Worm (Caenorhabditis elegans) whole organism, mixed stage, embryonic: ENCODE results near the gene F10C1.9.
"Not testable (repeated sequence)": the region's sequence is repeated elsewhere in the genome, so short reads cannot be mapped to it uniquely, and the experiment has no call there.

Source experiments
- M03D4.4 ChIP-seq: sonication (generic microtip); optimal IDR thresholded peaks from 2 replicates; lab custom pipeline; 2017; ENCODE audit warnings: mild to moderate bottlenecking, missing genetic modification characterization, missing compliant biosample characterization
- bed-3 ChIP-seq: fragments of 200-800 bp; sonication (Bioruptor generic); optimal IDR thresholded peaks from 3 replicates; lab custom pipeline; 2018; ENCODE audit warnings: mild to moderate bottlenecking, missing genetic modification characterization, moderate library complexity, missing compliant biosample characterization
- ceh-43 ChIP-seq: fragments of 200-800 bp; sonication (Bioruptor generic); optimal IDR thresholded peaks from 2 replicates; lab custom pipeline; 2018; ENCODE audit warnings: mild to moderate bottlenecking, missing genetic modification characterization, moderate library complexity, missing compliant biosample characterization
- ceh-83 ChIP-seq: fragments of 200-800 bp; sonication (Bioruptor generic); optimal IDR thresholded peaks from 2 replicates; lab custom pipeline; 2018; ENCODE audit warnings: mild to moderate bottlenecking, missing genetic modification characterization, missing compliant biosample characterization
- ces-1 ChIP-seq: fragments of 150-350 bp; optimal IDR thresholded peaks from 2 replicates; lab custom pipeline; 2014; ENCODE audit warnings: missing biosample characterization, missing genetic modification reagents, missing genetic modification characterization
- cnd-1 ChIP-seq: fragments of 200-800 bp; sonication (Bioruptor generic); optimal IDR thresholded peaks from 2 replicates; lab custom pipeline; 2018; ENCODE audit warnings: mild to moderate bottlenecking, missing genetic modification characterization, missing compliant biosample characterization
- drap-1 ChIP-seq: fragments of 200-800 bp; sonication (Bioruptor generic); optimal IDR thresholded peaks from 3 replicates; lab custom pipeline; 2018; ENCODE audit warnings: mild to moderate bottlenecking, missing genetic modification characterization, missing compliant biosample characterization
- elt-1 ChIP-seq: sonication (generic microtip); optimal IDR thresholded peaks from 2 replicates; lab custom pipeline; 2017; ENCODE audit warnings: missing genetic modification characterization, mild to moderate bottlenecking, missing compliant biosample characterization, antibody characterized with exemption, moderate library complexity, borderline replicate concordance; ENCODE audit not compliant: insufficient read depth
- elt-3 ChIP-seq: fragments of 150-350 bp; optimal IDR thresholded peaks from 2 replicates; lab custom pipeline; 2014; ENCODE audit warnings: missing biosample characterization, missing genetic modification characterization
- flh-1 ChIP-seq: fragments of 200-800 bp; sonication (Bioruptor generic); optimal IDR thresholded peaks from 2 replicates; lab custom pipeline; 2018; ENCODE audit warnings: mild to moderate bottlenecking, missing genetic modification characterization, moderate library complexity, missing compliant biosample characterization
- ham-2 ChIP-seq: fragments of 200-800 bp; sonication (Bioruptor generic); optimal IDR thresholded peaks from 2 replicates; lab custom pipeline; 2018; ENCODE audit warnings: mild to moderate bottlenecking, missing genetic modification characterization, missing compliant biosample characterization
- hlh-1 ChIP-seq: fragments of 150-350 bp; optimal IDR thresholded peaks from 2 replicates; lab custom pipeline; 2014; ENCODE audit warnings: missing biosample characterization, missing genetic modification reagents, missing genetic modification characterization
- lin-13 ChIP-seq: fragments of 150-350 bp; optimal IDR thresholded peaks from 2 replicates; lab custom pipeline; 2014; ENCODE audit warnings: missing biosample characterization, missing genetic modification characterization
- lin-32 ChIP-seq: fragments of 200-800 bp; sonication (Bioruptor generic); optimal IDR thresholded peaks from 2 replicates; lab custom pipeline; 2018; ENCODE audit warnings: mild to moderate bottlenecking, missing genetic modification characterization, missing compliant biosample characterization
- lsy-2 ChIP-seq: fragments of 150-350 bp; optimal IDR thresholded peaks from 2 replicates; lab custom pipeline; 2014; ENCODE audit warnings: missing biosample characterization, missing genetic modification characterization
- mab-5 ChIP-seq: fragments of 150-350 bp; optimal IDR thresholded peaks from 2 replicates; lab custom pipeline; 2014; ENCODE audit warnings: missing biosample characterization, missing genetic modification characterization
- mls-2 ChIP-seq: sonication (generic microtip); optimal IDR thresholded peaks from 2 replicates; lab custom pipeline; 2016; ENCODE audit warnings: mild to moderate bottlenecking, missing genetic modification characterization, moderate library complexity, missing compliant biosample characterization
- nhr-12 ChIP-seq: fragments of 150-350 bp; optimal IDR thresholded peaks from 2 replicates; lab custom pipeline; 2014; ENCODE audit warnings: missing biosample characterization, missing genetic modification characterization
- nhr-2 ChIP-seq: fragments of 150-350 bp; optimal IDR thresholded peaks from 2 replicates; lab custom pipeline; 2014; ENCODE audit warnings: missing biosample characterization, missing genetic modification characterization
- nhr-237 ChIP-seq: fragments of 150-350 bp; optimal IDR thresholded peaks from 2 replicates; lab custom pipeline; 2014; ENCODE audit warnings: missing biosample characterization, missing genetic modification characterization
- nhr-28 ChIP-seq: fragments of 150-350 bp; optimal IDR thresholded peaks from 2 replicates; lab custom pipeline; 2014; ENCODE audit warnings: missing biosample characterization, missing genetic modification characterization
- nhr-76 ChIP-seq: sonication (generic microtip); optimal IDR thresholded peaks from 2 replicates; lab custom pipeline; 2017; ENCODE audit warnings: missing biosample characterization, missing genetic modification characterization
- sem-2 ChIP-seq: fragments of 200-800 bp; sonication (Bioruptor generic); optimal IDR thresholded peaks from 2 replicates; lab custom pipeline; 2018; ENCODE audit warnings: mild to moderate bottlenecking, missing genetic modification characterization, missing compliant biosample characterization
- snpc-4 ChIP-seq: fragments of 150-350 bp; optimal IDR thresholded peaks from 2 replicates; lab custom pipeline; 2014; ENCODE audit warnings: missing biosample characterization, missing genetic modification characterization
- sptf-1 ChIP-seq: sonication (generic microtip); optimal IDR thresholded peaks from 2 replicates; lab custom pipeline; 2017; ENCODE audit warnings: mild to moderate bottlenecking, missing genetic modification characterization, moderate library complexity, missing compliant biosample characterization
- tbx-8 ChIP-seq: fragments of 200-800 bp; sonication (Bioruptor generic); optimal IDR thresholded peaks from 2 replicates; lab custom pipeline; 2018; ENCODE audit warnings: mild to moderate bottlenecking, missing genetic modification characterization, moderate library complexity, missing compliant biosample characterization
- unc-120 ChIP-seq: sonication (generic microtip); optimal IDR thresholded peaks from 2 replicates; lab custom pipeline; 2017; ENCODE audit warnings: missing genetic modification characterization, missing compliant biosample characterization; ENCODE audit not compliant: poor library complexity, severe bottlenecking
- unc-62 ChIP-seq: fragments of 150-350 bp; optimal IDR thresholded peaks from 2 replicates; lab custom pipeline; 2014; ENCODE audit warnings: missing biosample characterization, missing genetic modification reagents, missing genetic modification characterization
- zip-8 ChIP-seq: fragments of 150-350 bp; optimal IDR thresholded peaks from 2 replicates; lab custom pipeline; 2014; ENCODE audit warnings: missing biosample characterization, missing genetic modification characterization

Gene F10C1.9

DNA sequence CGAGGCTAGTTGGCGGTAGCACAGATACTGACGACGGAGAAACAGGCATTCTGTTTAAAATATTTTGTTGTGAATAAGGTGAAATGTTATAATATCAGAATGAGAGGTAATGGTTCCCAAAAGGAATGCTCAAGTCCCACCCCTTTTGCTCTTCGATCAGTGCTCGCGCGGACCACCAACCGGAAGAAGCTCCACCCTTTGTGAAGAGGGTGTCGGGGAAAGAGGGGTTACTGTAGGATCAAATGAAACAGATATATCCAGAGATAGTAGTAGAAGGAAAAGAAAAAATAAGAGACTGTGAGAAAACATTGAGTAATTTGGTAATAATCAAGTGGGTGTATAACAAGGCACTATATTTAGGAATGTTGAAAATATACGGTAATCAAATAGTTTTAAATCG is 29.0 kb upstream of the F10C1.9 start, which contains the start of the genes dmd-5 and F10C1.1:
TSS of gene dmd-5 (minus strand) at position 101 of the 400 bp plus-strand sequence.
TSS of gene F10C1.1 (plus strand) at position 110 of the 400 bp plus-strand sequence.
- TF ChIP-seq tbx-8 (GFP tag; lab: Kevin White, UChicago) (no peak), zip-8 (tag; lab: Kevin White, UChicago) (no peak), nhr-28 (tag; lab: Kevin White, UChicago) (no peak)
- TF ChIP-seq, all 35 proteins: peak for 0

DNA sequence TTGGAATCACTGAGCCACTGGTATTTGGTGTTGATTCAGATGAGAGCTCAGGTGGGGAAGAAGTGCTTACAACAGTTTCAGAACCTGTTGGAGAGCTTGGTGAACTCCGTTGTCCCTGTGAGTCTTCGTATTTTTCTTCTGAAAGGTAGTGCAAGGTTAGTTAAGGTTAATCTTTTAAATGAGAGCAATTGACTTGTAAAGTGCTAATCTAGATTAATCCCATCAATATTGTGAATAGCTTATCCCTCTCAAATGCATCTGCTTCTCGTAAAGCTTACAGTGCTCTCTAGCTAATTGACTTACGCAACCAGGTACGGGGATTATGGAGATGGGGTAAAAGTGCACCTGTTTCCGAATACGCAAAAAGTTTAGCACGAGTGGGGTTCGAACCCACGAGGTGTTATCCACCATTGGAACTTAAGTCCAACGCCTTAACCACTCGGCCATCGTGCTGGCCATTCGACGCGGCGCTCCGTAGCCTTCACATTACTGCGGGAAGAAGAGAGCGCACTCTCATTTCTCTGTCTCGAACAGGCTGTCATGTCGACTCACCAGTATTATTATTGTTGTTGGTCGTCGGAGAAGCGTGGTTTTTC is 27.6 kb upstream of the F10C1.9 start:
- TF ChIP-seq ceh-83 (GFP tag; lab: Kevin White, UChicago) (peak; percentile 62), unc-62 (GFP tag; lab: Kevin White, UChicago) (no peak), nhr-12 (tag; lab: Kevin White, UChicago) (no peak), nhr-237 (no peak), mab-5 (tag; lab: Kevin White, UChicago) (no peak), nhr-2 (tag; lab: Kevin White, UChicago) (peak; percentile 70), sptf-1 (tag; lab: Kevin White, UChicago) (peak; percentile 85), drap-1 (GFP tag; lab: Kevin White, UChicago) (peak; percentile 82), sem-2 (peak; percentile 47), nhr-28 (tag; lab: Kevin White, UChicago) (no peak), zip-8 (tag; lab: Kevin White, UChicago) (peak; percentile 10), tbx-8 (GFP tag; lab: Kevin White, UChicago) (no peak), hlh-1 (peak; percentile 7), lin-13 (tag; lab: Kevin White, UChicago) (no peak), ham-2 (GFP tag; lab: Kevin White, UChicago) (peak; percentile 82), mls-2 (tag; lab: Kevin White, UChicago) (peak; percentile 87), ceh-43 (GFP tag; lab: Kevin White, UChicago) (peak; percentile 9), lin-32 (GFP tag; lab: Kevin White, UChicago) (peak; percentile 57), ces-1 (GFP tag; lab: Kevin White, UChicago) (peak; percentile 36), bed-3 (GFP tag; lab: Kevin White, UChicago) (peak; percentile 34), nhr-76 (tag; lab: Kevin White, UChicago) (no peak), cnd-1 (tag; lab: Kevin White, UChicago) (peak; percentile 43), flh-1 (no peak), lsy-2 (tag; lab: Kevin White, UChicago) (no peak), M03D4.4 (tag; lab: Kevin White, UChicago) (peak; percentile 78), snpc-4 (no peak), elt-1 (tag; lab: Kevin White, UChicago) (no peak), unc-120 (tag; lab: Kevin White, UChicago) (peak; percentile 56)

DNA sequence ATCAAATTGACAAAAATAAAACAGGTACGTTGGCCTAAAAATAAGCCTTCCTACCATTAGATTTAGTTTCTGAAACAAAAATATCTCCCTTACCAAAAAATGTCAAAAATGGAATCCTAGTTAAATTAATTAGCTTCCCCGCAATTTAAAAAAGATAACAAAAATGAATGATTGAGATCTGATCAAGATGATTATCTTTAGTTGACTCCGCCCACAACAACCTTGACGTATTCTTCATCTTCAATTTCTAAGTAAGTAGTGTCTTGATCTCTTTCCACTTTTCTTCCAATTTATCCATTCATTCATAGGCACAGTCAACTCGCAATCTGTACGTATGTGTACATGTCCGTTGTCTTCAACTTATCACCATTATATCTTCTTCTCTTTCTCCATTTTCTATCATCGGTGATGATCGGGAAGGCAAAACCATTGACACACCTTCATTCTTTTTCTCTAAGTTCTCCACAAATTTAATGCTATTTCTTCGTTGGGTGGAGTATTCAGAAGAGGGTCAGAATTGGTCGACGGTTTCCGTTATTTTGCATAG is 23.3 kb upstream of the F10C1.9 start:
- TF ChIP-seq elt-1 (tag; lab: Kevin White, UChicago): peak; percentile 86
- TF ChIP-seq elt-3 (tag; lab: Kevin White, UChicago): no peak
- TF ChIP-seq, all 35 proteins: peak for 1

DNA sequence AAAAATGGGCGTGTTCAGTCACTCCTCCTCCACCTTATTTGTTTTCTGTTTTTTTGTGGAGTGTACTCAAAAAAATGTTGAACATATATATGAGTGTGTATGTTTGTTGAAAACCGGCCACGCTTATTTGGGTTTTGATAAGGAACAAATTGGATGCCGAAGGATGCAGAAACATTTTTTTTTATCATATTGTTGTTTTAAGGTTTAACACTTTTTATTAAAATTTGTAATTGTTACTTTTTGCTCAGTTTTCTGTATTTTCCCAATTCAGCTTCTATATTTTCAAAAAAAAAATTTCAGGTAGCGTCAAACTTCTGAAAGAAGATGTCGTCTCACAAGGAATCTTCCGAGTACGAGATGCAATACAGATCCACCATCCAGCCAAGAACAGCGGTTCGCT is 20.2 kb upstream of the F10C1.9 start, which contains the start of gene ifb-1:
TSS of gene ifb-1 (plus strand) at position 301 of the 400 bp plus-strand sequence.
- TF ChIP-seq nhr-28 (tag; lab: Kevin White, UChicago) (no peak), sptf-1 (tag; lab: Kevin White, UChicago) (no peak), M03D4.4 (tag; lab: Kevin White, UChicago) (no peak), ham-2 (GFP tag; lab: Kevin White, UChicago) (no peak), ceh-83 (GFP tag; lab: Kevin White, UChicago) (no peak), drap-1 (GFP tag; lab: Kevin White, UChicago) (no peak), elt-3 (tag; lab: Kevin White, UChicago) (no peak), nhr-2 (tag; lab: Kevin White, UChicago) (no peak)

DNA sequence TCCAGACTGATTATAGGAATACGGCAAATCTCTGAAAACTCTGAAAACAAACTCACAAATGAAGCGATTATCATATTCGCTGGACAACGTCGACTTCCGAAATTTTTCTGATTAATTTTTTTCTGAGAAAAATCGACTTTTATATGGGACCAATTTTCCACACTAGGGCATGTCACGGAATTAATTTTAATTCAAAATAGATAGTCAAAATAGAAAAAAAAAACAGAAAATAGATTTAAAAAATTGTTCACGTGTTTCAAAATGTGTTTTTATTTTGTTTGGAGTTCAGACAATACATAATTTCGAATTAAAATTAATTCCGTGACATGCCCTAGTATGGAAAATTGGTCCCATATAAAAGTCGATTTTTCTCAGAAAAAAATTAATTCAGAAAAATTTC is 12.6 kb upstream of the F10C1.9 start, which contains the start of the genes F10C1.3 and F10C1.23:
TSS of gene F10C1.3 (minus strand) at position 101 of the 400 bp plus-strand sequence.
TSS of gene F10C1.23 (plus strand) at position 385 of the 400 bp plus-strand sequence.
- TF ChIP-seq ces-1 (GFP tag; lab: Kevin White, UChicago); nhr-237; nhr-2 (tag; lab: Kevin White, UChicago): not testable (repeated sequence)
